Fruit fly (Drosophila melanogaster) S2 (cell line): ENCODE data around the gene PIG-P.

Experiments used
- CG8478 ChIP-seq: fragments of >200 bp; optimal IDR thresholded peaks from 2 replicates; lab custom pipeline; 2018
- CTCF ChIP-seq, 2 experiments: fragments of >200 bp; optimal IDR thresholded peaks; 2 replicates each; lab custom pipeline; 2018

dm6 chr3R:26019232-26019631, 38.8 kb downstream of the PIG-P start:
- TF ChIP-seq CTCF (optimal IDR thresholded peaks at IDR 0.05; lab: Kevin White, UChicago) (no peak), CG8478 (lab: Kevin White, UChicago) (no peak)
